Worm (Caenorhabditis elegans) whole organism, L2 larva: ENCODE results near the gene str-174.

Experiments
- sem-4 ChIP-seq: fragments of 150-350 bp; optimal IDR thresholded peaks from 2 replicates; lab custom pipeline; 2014; ENCODE audit warnings: missing biosample characterization, missing genetic modification reagents, missing genetic modification characterization
- unc-39 ChIP-seq: fragments of 150-350 bp; optimal IDR thresholded peaks from 2 replicates; lab custom pipeline; 2014; ENCODE audit warnings: missing biosample characterization, missing genetic modification characterization
- unc-55 ChIP-seq: fragments of 150-350 bp; sonication (generic microtip); optimal IDR thresholded peaks from 3 replicates; lab custom pipeline; 2014; ENCODE audit warnings: missing biosample characterization, missing genetic modification reagents, missing genetic modification characterization

ce11 chrIV:4880634-4881033 is 6.1 kb upstream of the str-174 start:
- TF ChIP-seq unc-39 (tag; lab: Kevin White, UChicago) (no peak), sem-4 (no peak), unc-55 (no peak)
